Worm (Caenorhabditis elegans): Measurements from ENCODE around the gene Y61A9LA.12.
A peak's percentile ranks its signal among the peaks of the same experiment; 100 is the strongest.
"Not testable (repeated sequence)": the region's sequence is repeated elsewhere in the genome, so short reads cannot be mapped to it uniquely, and the experiment has no call there.

Gene Y61A9LA.12

ce11 chrV:4552394-4553096, 1.1 kb upstream of the Y61A9LA.12 start:
- TF ChIP-seq tbx-2 (tag; optimal IDR thresholded peaks at IDR 0.05) (peak; percentile 2), mab-9 (GFP tag; IDR thresholded peaks at IDR 0.05) (0 out of 2 replicates have a peak, but pooled peaks have one; percentile 37), dsc-1 (tag; optimal IDR thresholded peaks at IDR 0.05) (peak; percentile 57), nhr-47 (tag; optimal IDR thresholded peaks at IDR 0.05) (peak; percentile 47), lin-14 (GFP tag; optimal IDR thresholded peaks at IDR 0.05) (peak; percentile 28), F16B12.6 (tag; optimal IDR thresholded peaks at IDR 0.05) (peak; percentile 64), nhr-71 (tag; optimal IDR thresholded peaks at IDR 0.05) (peak; percentile 43), rnt-1 (tag; optimal IDR thresholded peaks at IDR 0.05) (peak; percentile 45), efl-1 (optimal IDR thresholded peaks at IDR 0.05) (peak; percentile 15 to 46), efl-1 (GFP tag; optimal IDR thresholded peaks at IDR 0.05 in 1 of 2) (peak in 1 of 2 experiments; percentile 5), unc-86 (tag; optimal IDR thresholded peaks at IDR 0.05) (peak; percentile 0), unc-98 (GFP tag; IDR thresholded peaks at IDR 0.05) (peak; percentile 36; the same call in 1 of the 2 replicates), snu-23 (GFP tag; optimal IDR thresholded peaks at IDR 0.05) (peak; percentile 14), swsn-7 (tag; optimal IDR thresholded peaks at IDR 0.05) (peak; percentile 6)

DNA sequence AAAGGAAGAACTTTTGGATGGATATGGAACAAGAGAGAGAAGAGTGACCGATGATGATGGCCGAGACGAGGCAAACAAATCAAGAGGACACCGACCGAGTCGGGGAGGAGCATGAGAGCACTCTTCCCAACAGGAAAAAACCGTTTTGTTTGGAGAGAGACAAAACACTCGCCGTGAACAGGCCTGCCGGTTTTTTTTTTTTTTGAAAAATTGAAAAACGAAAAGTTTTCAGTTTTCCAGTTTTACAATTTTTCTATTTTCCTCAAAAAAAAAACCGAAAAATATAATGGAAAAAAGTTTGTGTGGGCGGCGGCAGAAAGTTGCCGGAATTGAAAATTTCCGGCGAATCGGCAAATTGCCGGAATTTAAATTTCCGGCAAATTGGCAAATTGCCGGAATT, 6.0 kb downstream of the Y61A9LA.12 start, which contains the start of gene Y61A9LA.7:
Gene Y61A9LA.7 (minus strand): TSS at position 101 of the 400 bp plus-strand sequence.
- TF ChIP-seq dpl-1 (GFP tag; optimal IDR thresholded peaks at IDR 0.05) = no peak
- no peak for TF ChIP-seq C04F5.9 (tag; optimal IDR thresholded peaks at IDR 0.05)
- no peak for TF ChIP-seq vab-15 (tag; optimal IDR thresholded peaks at IDR 0.05)
- no peak for TF ChIP-seq isw-1 (GFP tag; IDR thresholded peaks at IDR 0.05)
- no peak for TF ChIP-seq pag-3 (tag; optimal IDR thresholded peaks at IDR 0.05; ENCODE audit: borderline replicate concordance, insufficient read depth)
- no peak for TF ChIP-seq fkh-4 (tag; optimal IDR thresholded peaks at IDR 0.05; ENCODE audit: borderline replicate concordance)
- TF ChIP-seq tlp-1 (tag; optimal IDR thresholded peaks at IDR 0.05) = no peak
- no peak for TF ChIP-seq nhr-20 (tag; optimal IDR thresholded peaks at IDR 0.05)
- TF ChIP-seq ztf-11 (tag; optimal IDR thresholded peaks at IDR 0.05) = no peak
- TF ChIP-seq grh-1 (GFP tag; IDR thresholded peaks at IDR 0.05) = no peak
- no peak for TF ChIP-seq snpc-4 (tag; optimal IDR thresholded peaks at IDR 0.05)
- TF ChIP-seq F16B12.6 (tag; optimal IDR thresholded peaks at IDR 0.05) = no peak

ce11 chrV:4560441-4560840, 6.8 kb downstream of the Y61A9LA.12 start, which contains the start of gene Y61A9LA.4:
Y61A9LA.4 (plus strand) TSS chrV:4560741.
- TF ChIP-seq ceh-82 (tag; optimal IDR thresholded peaks at IDR 0.05); unc-62 (GFP tag; optimal IDR thresholded peaks at IDR 0.05); efl-3 (GFP tag; optimal IDR thresholded peaks at IDR 0.05): not testable (repeated sequence)

- no peak for TF ChIP-seq unc-98 (GFP tag; IDR thresholded peaks at IDR 0.05)
- no peak for TF ChIP-seq nhr-84 (tag; optimal IDR thresholded peaks at IDR 0.05)
- TF ChIP-seq lin-35 (GFP tag; optimal IDR thresholded peaks at IDR 0.05) = no peak
- no peak for TF ChIP-seq aha-1 (tag; optimal IDR thresholded peaks at IDR 0.05)
- TF ChIP-seq zip-4 (GFP tag; optimal IDR thresholded peaks at IDR 0.05) = no peak
- no peak for TF ChIP-seq irx-1 (tag; optimal IDR thresholded peaks at IDR 0.05)
- no peak for TF ChIP-seq rnt-1 (tag; optimal IDR thresholded peaks at IDR 0.05)
- no peak for TF ChIP-seq egl-27 (tag; optimal IDR thresholded peaks at IDR 0.05)
- no peak for TF ChIP-seq egl-13 (tag; optimal IDR thresholded peaks at IDR 0.05)
- no peak for TF ChIP-seq lin-14 (GFP tag; optimal IDR thresholded peaks at IDR 0.05)
- no peak for TF ChIP-seq C16A3.4 (tag; optimal IDR thresholded peaks at IDR 0.05)
- TF ChIP-seq ceh-82 (tag; optimal IDR thresholded peaks at IDR 0.05) = no peak
- TF ChIP-seq hlh-4 (tag; optimal IDR thresholded peaks at IDR 0.05) = no peak
Observed at ce11 chrV:4562493-4562892, 8.8 kb downstream of the Y61A9LA.12 start.
